Fruit fly (Drosophila melanogaster) Kc167 (cell line): ENCODE data around the gene CG5446.

Experiments
- Myc ChIP-seq: fragments of >200 bp; optimal IDR thresholded peaks from 2 replicates; lab custom pipeline; 2017; ENCODE audit warnings: missing external identifiers
- Sin3A ChIP-seq: fragments of >200 bp; optimal IDR thresholded peaks from 2 replicates; lab custom pipeline; 2018; ENCODE audit warnings: missing external identifiers
- h ChIP-seq: fragments of >200 bp; optimal IDR thresholded peaks from 3 replicates; lab custom pipeline; 2018; ENCODE audit warnings: missing external identifiers
- insv ChIP-seq: fragments of >200 bp; optimal IDR thresholded peaks from 3 replicates; lab custom pipeline; 2018; ENCODE audit warnings: missing external identifiers
- psq ChIP-seq: fragments of >200 bp; optimal IDR thresholded peaks from 2 replicates; lab custom pipeline; 2017; ENCODE audit warnings: missing external identifiers
- ttk ChIP-seq: sonication (Bioruptor generic); optimal IDR thresholded peaks from 2 replicates; lab custom pipeline; 2017; ENCODE audit warnings: missing external identifiers

Gene CG5446

dm6 chr2L:12413899-12414298 lies 13.6 kb downstream of the CG5446 start:
- TF ChIP-seq ttk (lab: Kevin White, UChicago) (no peak), Sin3A (no peak), Myc (lab: Kevin White, UChicago) (no peak), psq (lab: Kevin White, UChicago) (no peak), h (lab: Kevin White, UChicago) (no peak), insv (lab: Kevin White, UChicago) (no peak)

- TF ChIP-seq ttk (lab: Kevin White, UChicago) (no peak), Sin3A (no peak)
These were observed 16.8 kb downstream of the CG5446 start for dm6 chr2L:12410679-12411078.

- no peak for TF ChIP-seq h (lab: Kevin White, UChicago)
- TF ChIP-seq psq (lab: Kevin White, UChicago) = no peak
- TF ChIP-seq Myc (lab: Kevin White, UChicago) = no peak
- no peak for TF ChIP-seq Sin3A
- TF ChIP-seq insv (lab: Kevin White, UChicago) = no peak
- TF ChIP-seq ttk (lab: Kevin White, UChicago) = no peak
These were observed 22.9 kb downstream of the CG5446 start for dm6 chr2L:12404555-12405077.

dm6 chr2L:12397974-12398373 lies 29.5 kb downstream of the CG5446 start, which contains the start of gene Pkd2:
Gene Pkd2 (plus strand): TSS chr2L:12398274.
- TF ChIP-seq insv (lab: Kevin White, UChicago) = no peak
- TF ChIP-seq ttk (lab: Kevin White, UChicago) = no peak
- TF ChIP-seq h (lab: Kevin White, UChicago) = no peak
- TF ChIP-seq psq (lab: Kevin White, UChicago) = no peak
- no peak for TF ChIP-seq Myc (lab: Kevin White, UChicago)
- no peak for TF ChIP-seq Sin3A

dm6 chr2L:12392406-12392805 lies 35.1 kb downstream of the CG5446 start:
- no peak for TF ChIP-seq h (lab: Kevin White, UChicago)
- no peak for TF ChIP-seq insv (lab: Kevin White, UChicago)
- no peak for TF ChIP-seq Myc (lab: Kevin White, UChicago)
- no peak for TF ChIP-seq psq (lab: Kevin White, UChicago)
- no peak for TF ChIP-seq ttk (lab: Kevin White, UChicago)
- TF ChIP-seq Sin3A = no peak
